Worm (Caenorhabditis elegans) whole organism, late embryonic: ENCODE data around the gene T08G5.2.

ENCODE experiments used
- ama-1 ChIP-seq: fragments of 150-350 bp; optimal IDR thresholded peaks from 2 replicates; lab custom pipeline; 2014
- ceh-2 ChIP-seq: sonication (generic microtip); optimal IDR thresholded peaks from 2 replicates; lab custom pipeline; 2016; ENCODE audit warnings: missing genotype, missing genetic modification characterization, missing compliant biosample characterization
- ceh-9 ChIP-seq: sonication (generic microtip); optimal IDR thresholded peaks from 2 replicates; lab custom pipeline; 2016; ENCODE audit warnings: mild to moderate bottlenecking, missing genetic modification characterization, inconsistent platforms, missing compliant biosample characterization
- dmd-4 ChIP-seq: sonication (generic microtip); optimal IDR thresholded peaks from 2 replicates; lab custom pipeline; 2016; ENCODE audit warnings: borderline replicate concordance, missing genetic modification characterization, missing compliant biosample characterization
- elt-4 ChIP-seq: sonication (generic microtip); optimal IDR thresholded peaks from 2 replicates; lab custom pipeline; 2016; ENCODE audit warnings: missing genetic modification characterization, missing compliant biosample characterization
- eyg-1 ChIP-seq: sonication (generic microtip); optimal IDR thresholded peaks from 2 replicates; lab custom pipeline; 2016; ENCODE audit warnings: missing genotype, missing genetic modification characterization, missing compliant biosample characterization
- fkh-10 ChIP-seq: fragments of 150-350 bp; optimal IDR thresholded peaks from 2 replicates; lab custom pipeline; 2014; ENCODE audit warnings: missing biosample characterization, missing genetic modification reagents, missing genetic modification characterization
- hlh-30 ChIP-seq: sonication (generic microtip); optimal IDR thresholded peaks from 2 replicates; lab custom pipeline; 2017; ENCODE audit warnings: antibody characterized with exemption, missing genetic modification characterization, missing compliant biosample characterization; ENCODE audit not compliant: insufficient read depth
- nfya-1 ChIP-seq: sonication (generic microtip); optimal IDR thresholded peaks from 2 replicates; lab custom pipeline; 2017; ENCODE audit warnings: missing genetic modification characterization, mild to moderate bottlenecking, missing compliant biosample characterization, antibody characterized with exemption, moderate library complexity
- syd-9 ChIP-seq: sonication (generic microtip); optimal IDR thresholded peaks from 2 replicates; lab custom pipeline; 2016; ENCODE audit warnings: mild to moderate bottlenecking, missing genetic modification characterization, moderate library complexity, missing compliant biosample characterization

DNA sequence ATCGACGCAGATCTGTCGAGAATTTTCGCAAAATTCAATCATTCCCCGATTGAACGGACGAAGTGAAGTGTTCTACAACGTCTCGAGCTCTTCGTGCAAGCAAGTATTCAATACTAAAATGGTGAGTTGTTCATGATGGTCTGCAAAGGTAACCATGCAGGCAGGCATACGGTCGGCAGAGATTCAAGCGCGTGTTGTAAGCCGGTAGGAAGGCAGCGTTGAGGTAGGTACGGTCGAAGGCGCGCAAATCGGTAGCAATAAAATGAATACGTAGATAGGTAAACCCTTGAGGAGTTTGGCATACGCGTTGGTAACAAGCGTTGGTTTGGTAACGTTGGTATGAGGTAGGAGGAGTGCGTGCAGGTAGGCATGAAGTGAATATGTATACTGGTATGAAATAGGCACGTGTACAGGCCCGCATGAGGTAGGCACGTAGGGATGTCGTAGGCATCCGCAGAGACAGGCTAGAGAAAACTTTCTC is 41.8 kb upstream of the T08G5.2 start, which contains the start of gene D1086.17:
- TF ChIP-seq fkh-10 (GFP tag; lab: Kevin White, UChicago) = no peak
- TF ChIP-seq eyg-1 (tag; lab: Kevin White, UChicago) = no peak
- TF ChIP-seq syd-9 = no peak
- TF ChIP-seq ceh-9 = no peak
- TF ChIP-seq nfya-1 (tag; lab: Kevin White, UChicago) = no peak
- no peak for TF ChIP-seq hlh-30 (tag; lab: Kevin White, UChicago)
- no peak for TF ChIP-seq ama-1
- no peak for TF ChIP-seq elt-4 (tag; lab: Kevin White, UChicago)
- TF ChIP-seq ceh-2 = no peak
- no peak for TF ChIP-seq dmd-4
